Fruit fly (Drosophila melanogaster) whole organism, prepupa: ENCODE results near the gene CG46314.

ENCODE experiments used
- Blimp-1 ChIP-seq: fragments of 200-800 bp; sonication (Bioruptor generic); optimal IDR thresholded peaks from 3 replicates; lab custom pipeline; 2017; ENCODE audit warnings: missing biosample characterization, missing genetic modification characterization, mild to moderate bottlenecking, moderate library complexity, missing genetic modification reagents
- CG11762 ChIP-seq: fragments of 200-800 bp; sonication (Bioruptor generic); optimal IDR thresholded peaks from 3 replicates; lab custom pipeline; 2016; ENCODE audit warnings: missing biosample characterization, missing genetic modification characterization; ENCODE audit not compliant: insufficient read depth
- CG15336 ChIP-seq: fragments of 200-800 bp; sonication (Bioruptor generic); IDR thresholded peaks from 2 replicates; pipeline ENCODE4 v1.3.6; 2022; ENCODE audit warnings: missing biosample characterization, missing genetic modification characterization
- CG1621 ChIP-seq: fragments of 200-800 bp; sonication (Bioruptor generic); optimal IDR thresholded peaks from 3 replicates; lab custom pipeline; 2018; ENCODE audit warnings: missing biosample characterization, mild to moderate bottlenecking, missing genetic modification characterization
- CG3032 ChIP-seq: fragments of 200-800 bp; optimal IDR thresholded peaks from 2 replicates; lab custom pipeline; 2019; ENCODE audit warnings: missing biosample characterization, mild to moderate bottlenecking, missing genetic modification characterization, moderate library complexity
- CG34406 ChIP-seq: fragments of 200-800 bp; sonication (Bioruptor generic); optimal IDR thresholded peaks from 3 replicates; lab custom pipeline; 2016; ENCODE audit warnings: missing biosample characterization, missing genetic modification characterization
- CG6276 ChIP-seq: fragments of 200-800 bp; sonication (Bioruptor generic); optimal IDR thresholded peaks from 2 replicates; lab custom pipeline; 2017; ENCODE audit warnings: missing biosample characterization, mild to moderate bottlenecking, missing genetic modification characterization
- CG6792 ChIP-seq: fragments of 200-800 bp; sonication (Bioruptor generic); optimal IDR thresholded peaks from 3 replicates; lab custom pipeline; 2016; ENCODE audit warnings: missing biosample characterization, missing genetic modification characterization
- CG6808 ChIP-seq: fragments of 200-800 bp; sonication (Bioruptor generic); optimal IDR thresholded peaks from 3 replicates; lab custom pipeline; 2017; ENCODE audit warnings: missing biosample characterization, missing genetic modification characterization, mild to moderate bottlenecking, moderate library complexity, missing genetic modification reagents
- CG7368 ChIP-seq: fragments of 200-800 bp; sonication (Bioruptor generic); optimal IDR thresholded peaks from 3 replicates; lab custom pipeline; 2016; ENCODE audit warnings: missing biosample characterization, missing genetic modification characterization
- CG8119 ChIP-seq: fragments of 200-800 bp; sonication (Bioruptor generic); IDR thresholded peaks from 3 replicates; pipeline ENCODE4 v1.3.6; 2022; ENCODE audit warnings: missing biosample characterization, missing genetic modification characterization
- CG9139 ChIP-seq: fragments of 200-800 bp; sonication (Bioruptor generic); optimal IDR thresholded peaks from 3 replicates; lab custom pipeline; 2017; ENCODE audit warnings: missing biosample characterization, mild to moderate bottlenecking, missing genetic modification characterization
- Eip75B ChIP-seq: fragments of 200-800 bp; sonication (Bioruptor generic); optimal IDR thresholded peaks from 3 replicates; lab custom pipeline; 2016; ENCODE audit warnings: missing biosample characterization, missing genetic modification characterization
- Eip78C ChIP-seq: fragments of 200-800 bp; sonication (Bioruptor generic); peaks from one replicate; lab custom pipeline; 2016; ENCODE audit warnings: missing biosample characterization, missing genetic modification characterization
- Ets21C ChIP-seq: fragments of 200-800 bp; sonication (Bioruptor generic); optimal IDR thresholded peaks from 3 replicates; lab custom pipeline; 2016; ENCODE audit warnings: missing biosample characterization, missing genetic modification characterization
- Ets96B ChIP-seq: fragments of 200-800 bp; optimal IDR thresholded peaks from 2 replicates; lab custom pipeline; 2019; ENCODE audit warnings: missing biosample characterization, mild to moderate bottlenecking, missing genetic modification characterization, moderate library complexity
- Hr38 ChIP-seq: sonication (Bioruptor generic); optimal IDR thresholded peaks from 2 replicates; lab custom pipeline; 2016; ENCODE audit warnings: missing biosample characterization, missing genetic modification characterization
- Hr4 ChIP-seq: fragments of 200-800 bp; sonication (Bioruptor generic); optimal IDR thresholded peaks from 3 replicates; lab custom pipeline; 2016; ENCODE audit warnings: missing biosample characterization, missing genetic modification characterization
- Lpt ChIP-seq: fragments of 200-800 bp; sonication (Bioruptor generic); optimal IDR thresholded peaks from 3 replicates; lab custom pipeline; 2016; ENCODE audit warnings: missing biosample characterization, missing genetic modification characterization
- Met ChIP-seq: fragments of 200-800 bp; sonication (Bioruptor generic); optimal IDR thresholded peaks from 3 replicates; lab custom pipeline; 2016; ENCODE audit warnings: missing biosample characterization, missing genetic modification characterization
- OdsH ChIP-seq: fragments of 200-800 bp; sonication (Bioruptor generic); optimal IDR thresholded peaks from 3 replicates; lab custom pipeline; 2016; ENCODE audit warnings: missing biosample characterization, missing genetic modification characterization
- Sox102F ChIP-seq: fragments of 200-800 bp; sonication (Bioruptor generic); optimal IDR thresholded peaks from 2 replicates; lab custom pipeline; 2016; ENCODE audit warnings: missing biosample characterization, mild to moderate bottlenecking, missing genetic modification characterization
- Sox14 ChIP-seq: fragments of 200-800 bp; sonication (Bioruptor generic); optimal IDR thresholded peaks from 3 replicates; lab custom pipeline; 2016; ENCODE audit warnings: missing biosample characterization, missing genetic modification characterization
- Sox15 ChIP-seq: fragments of 200-800 bp; sonication (Bioruptor generic); optimal IDR thresholded peaks from 3 replicates; lab custom pipeline; 2016; ENCODE audit warnings: missing biosample characterization, missing genetic modification characterization
- achi ChIP-seq: fragments of 200-800 bp; sonication (Bioruptor generic); optimal IDR thresholded peaks from 3 replicates; lab custom pipeline; 2016; ENCODE audit warnings: missing biosample characterization, missing genetic modification characterization
- acj6 ChIP-seq: fragments of 200-800 bp; sonication (Bioruptor generic); optimal IDR thresholded peaks from 3 replicates; lab custom pipeline; 2016; ENCODE audit warnings: missing biosample characterization, missing genetic modification characterization
- cyc ChIP-seq: fragments of 200-800 bp; sonication (Bioruptor generic); optimal IDR thresholded peaks from 3 replicates; lab custom pipeline; 2016; ENCODE audit warnings: missing biosample characterization, missing genetic modification characterization
- dac ChIP-seq: fragments of 200-800 bp; sonication (Bioruptor generic); optimal IDR thresholded peaks from 2 replicates; lab custom pipeline; 2017; ENCODE audit warnings: missing biosample characterization, mild to moderate bottlenecking, missing genetic modification characterization
- dsx ChIP-seq: fragments of 200-800 bp; optimal IDR thresholded peaks from 3 replicates; lab custom pipeline; 2019; ENCODE audit warnings: missing biosample characterization, mild to moderate bottlenecking, missing genetic modification characterization, moderate library complexity; ENCODE audit not compliant: poor library complexity, severe bottlenecking
- fd59A ChIP-seq: fragments of 200-800 bp; sonication (Bioruptor generic); optimal IDR thresholded peaks from 2 replicates; lab custom pipeline; 2017; ENCODE audit warnings: missing biosample characterization, mild to moderate bottlenecking, missing genetic modification characterization, missing genetic modification reagents
- lz ChIP-seq: fragments of 200-800 bp; sonication (Bioruptor generic); optimal IDR thresholded peaks from 3 replicates; lab custom pipeline; 2016; ENCODE audit warnings: missing biosample characterization, missing genetic modification characterization
- salr ChIP-seq, 2 experiments: fragments of 200-800 bp; sonication (Bioruptor generic); optimal IDR thresholded peaks; 3 replicates each; lab custom pipeline; 2016 to 2018; ENCODE audit warnings: missing biosample characterization in 2 of 2, missing genetic modification characterization in 2 of 2, mild to moderate bottlenecking in 1 of 2
- ss ChIP-seq, 2 experiments: fragments of 200-800 bp; sonication (Bioruptor generic); optimal IDR thresholded peaks; 2 replicates in 1 of 2; 3 replicates in 1 of 2; lab custom pipeline; 2017 to 2018; ENCODE audit warnings: mild to moderate bottlenecking in 2 of 2, missing biosample characterization in 2 of 2, missing genetic modification characterization in 2 of 2, moderate library complexity in 1 of 2
- svp ChIP-seq: fragments of 200-800 bp; sonication (Bioruptor generic); peaks from one replicate; lab custom pipeline; 2016; ENCODE audit warnings: missing biosample characterization, missing genetic modification characterization
- topi ChIP-seq: fragments of 200-800 bp; sonication (Bioruptor generic); optimal IDR thresholded peaks from 3 replicates; lab custom pipeline; 2016; ENCODE audit warnings: missing biosample characterization, missing genetic modification characterization
- vri ChIP-seq: fragments of 200-800 bp; sonication (Bioruptor generic); optimal IDR thresholded peaks from 3 replicates; lab custom pipeline; 2016; ENCODE audit warnings: missing biosample characterization, mild to moderate bottlenecking, missing genetic modification characterization

Gene CG46314

DNA sequence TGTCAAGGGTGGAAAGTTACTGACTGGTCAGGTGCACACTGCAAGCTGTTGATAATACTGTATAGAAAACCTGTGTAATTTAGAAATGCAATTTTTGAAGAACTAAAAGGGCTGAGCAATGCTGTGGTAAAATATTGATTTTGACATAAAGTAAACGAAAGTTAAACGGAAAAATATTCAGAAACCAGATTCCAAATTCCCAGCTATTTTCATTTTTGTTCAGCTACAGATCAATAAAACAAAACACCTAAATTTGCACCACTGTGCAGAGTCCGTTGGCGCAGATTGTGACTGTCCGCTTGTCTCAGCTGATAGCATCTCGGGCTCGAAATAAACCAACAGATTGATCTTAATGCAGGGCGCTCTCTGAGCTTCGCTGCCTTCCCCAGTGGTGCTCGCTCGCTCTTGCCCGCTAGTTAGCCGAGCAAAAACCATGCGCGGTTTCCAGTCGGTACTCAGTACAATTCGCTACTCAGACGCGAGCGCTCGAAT lies at the start of gene CG46314 (continued):
- TF ChIP-seq vri (GFP tag; lab: Kevin White, UChicago) (no peak), svp (GFP tag; lab: Kevin White, UChicago) (peak; percentile 93), Lpt (no peak), OdsH (GFP tag; lab: Kevin White, UChicago) (peak; percentile 61), dac (GFP tag; lab: Kevin White, UChicago) (no peak), Met (peak; percentile 82), fd59A (GFP tag; lab: Kevin White, UChicago) (peak; percentile 29), salr (GFP tag; optimal IDR thresholded peaks at IDR 0.05; lab: Kevin White, UChicago) (peak in 1 of 2 experiments; percentile 43)

DNA sequence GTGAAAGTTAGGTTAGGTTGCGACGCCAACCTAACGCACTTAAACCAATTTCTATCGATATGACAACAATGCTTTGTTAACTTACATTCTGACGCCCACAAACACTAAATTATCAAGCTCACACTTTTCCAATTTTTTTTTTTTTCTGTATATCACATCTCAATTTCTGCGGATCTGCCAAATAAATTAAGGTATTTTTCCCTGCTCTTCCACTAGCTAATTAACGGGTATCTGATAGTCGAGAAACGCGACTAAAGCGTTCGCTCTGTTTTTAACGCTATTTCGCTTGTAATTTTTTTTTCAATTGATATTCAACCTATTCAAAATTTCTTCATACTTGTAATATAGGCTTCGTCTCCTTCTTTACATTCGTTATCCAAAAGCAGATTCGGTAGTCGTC lies 47.9 kb upstream of the CG46314 start:
- TF ChIP-seq CG9139 (no peak), Hr38 (GFP tag; lab: Kevin White, UChicago) (no peak), Sox102F (GFP tag; lab: Kevin White, UChicago) (no peak), CG11762 (GFP tag; lab: Kevin White, UChicago) (no peak), dsx (GFP tag; lab: Kevin White, UChicago) (no peak), CG8119 (GFP tag; lab: Robert Waterston, UW) (no peak), Sox15 (no peak), Ets96B (tag; lab: Kevin White, UChicago) (no peak), dac (GFP tag; lab: Kevin White, UChicago) (no peak), acj6 (no peak), Lpt (no peak)

DNA sequence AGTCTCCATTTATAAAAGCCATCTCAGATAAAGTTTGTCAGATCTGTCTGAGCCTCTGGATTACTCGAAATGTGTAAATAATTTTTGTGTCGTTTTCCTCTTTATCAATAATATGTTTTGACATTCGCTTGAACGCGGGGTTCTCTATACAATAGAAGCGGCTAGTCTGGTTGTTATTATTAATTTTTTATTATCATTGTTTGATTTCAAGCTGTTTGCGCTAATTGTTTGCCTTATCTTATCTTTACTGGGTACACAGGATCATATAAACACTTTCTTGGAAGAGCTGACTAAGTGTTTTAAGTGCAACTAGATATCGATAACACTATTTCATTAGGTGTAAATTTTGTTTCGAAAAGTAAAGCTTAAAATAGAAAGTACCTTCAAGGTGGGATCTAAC lies 46.0 kb upstream of the CG46314 start:
- TF ChIP-seq topi: no peak
- TF ChIP-seq CG6808 (GFP tag; lab: Kevin White, UChicago): no peak
- TF ChIP-seq Met: no peak
- TF ChIP-seq ss (GFP tag; optimal IDR thresholded peaks at IDR 0.05; lab: Kevin White, UChicago): no peak
- TF ChIP-seq CG15336 (GFP tag; lab: Robert Waterston, UW): no peak
- TF ChIP-seq Eip75B (GFP tag; lab: Kevin White, UChicago): no peak
- no peak for TF ChIP-seq lz (GFP tag; lab: Kevin White, UChicago)
- no peak for TF ChIP-seq acj6
- TF ChIP-seq svp (GFP tag; lab: Kevin White, UChicago): no peak
- TF ChIP-seq CG7368 (GFP tag; lab: Kevin White, UChicago): no peak

DNA sequence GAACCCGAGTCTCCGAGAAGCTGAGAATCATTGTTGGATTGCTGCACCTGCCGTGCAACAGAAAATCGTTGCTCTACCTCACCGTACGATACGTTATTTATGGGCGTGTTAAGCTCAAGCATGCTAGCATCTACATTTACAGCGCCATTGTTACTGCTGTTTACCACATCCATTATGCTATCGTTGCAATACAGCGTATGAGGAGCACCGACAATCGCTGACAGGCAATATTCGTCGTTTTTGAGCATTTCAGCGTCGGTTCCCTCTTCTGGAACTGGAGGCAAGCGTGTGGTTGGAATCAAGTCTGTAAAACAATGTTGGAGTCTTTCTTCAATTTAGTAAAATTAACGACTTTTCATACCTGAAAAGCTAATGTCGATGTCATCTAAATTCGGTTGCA lies 25.1 kb upstream of the CG46314 start:
- TF ChIP-seq CG9139: no peak
- no peak for TF ChIP-seq Hr38 (GFP tag; lab: Kevin White, UChicago)
- no peak for TF ChIP-seq Blimp-1 (GFP tag; lab: Kevin White, UChicago)
- no peak for TF ChIP-seq CG15336 (GFP tag; lab: Robert Waterston, UW)
- TF ChIP-seq Hr4 (GFP tag; lab: Kevin White, UChicago): no peak
- no peak for TF ChIP-seq CG6792 (GFP tag; lab: Kevin White, UChicago)
- no peak for TF ChIP-seq Ets21C (GFP tag; lab: Kevin White, UChicago)
- TF ChIP-seq Eip78C (GFP tag; lab: Kevin White, UChicago): no peak
- TF ChIP-seq Sox14 (GFP tag; lab: Kevin White, UChicago): no peak
- TF ChIP-seq CG6808 (GFP tag; lab: Kevin White, UChicago): no peak
- no peak for TF ChIP-seq CG6276 (GFP tag; lab: Kevin White, UChicago)
- no peak for TF ChIP-seq CG3032 (tag; lab: Kevin White, UChicago)
- no peak for TF ChIP-seq achi (GFP tag; lab: Kevin White, UChicago)
- TF ChIP-seq CG34406: no peak
- TF ChIP-seq, all 60 proteins: peak for 0

DNA sequence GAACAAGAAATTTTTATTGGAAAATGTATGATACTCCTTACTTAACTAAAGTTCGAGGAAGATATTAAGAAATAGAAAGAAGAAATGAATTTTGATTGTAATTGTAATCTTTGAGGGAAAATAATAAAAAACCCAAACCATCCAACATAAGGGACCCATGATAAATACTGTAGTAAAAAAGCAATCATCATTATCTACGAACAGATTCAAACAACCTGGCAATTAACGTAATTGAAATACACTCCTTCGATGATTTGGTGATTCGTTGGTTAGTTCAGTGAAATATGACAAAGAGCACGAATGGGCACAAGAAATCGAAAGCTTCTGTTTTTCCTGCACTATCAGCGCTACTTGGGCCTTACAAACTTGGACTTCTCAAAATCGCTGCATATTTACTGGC lies 23.7 kb upstream of the CG46314 start, which contains the start of gene Gr39a:
Gene Gr39a, plus strand, starts transcription at position 301 of the 400 bp plus-strand sequence.
- TF ChIP-seq topi (no peak), CG6276 (GFP tag; lab: Kevin White, UChicago) (no peak), cyc (no peak), Blimp-1 (GFP tag; lab: Kevin White, UChicago) (no peak), Sox15 (no peak), CG7368 (GFP tag; lab: Kevin White, UChicago) (no peak), Eip78C (GFP tag; lab: Kevin White, UChicago) (no peak), Lpt (no peak), Hr38 (GFP tag; lab: Kevin White, UChicago) (no peak), CG1621 (tag; lab: Kevin White, UChicago) (no peak), Met (no peak)
